Worm (Caenorhabditis elegans) whole organism, L1 larva: Measurements from ENCODE around the gene F31F7.1.

Experiments
- C16A3.4 ChIP-seq: fragments of 150-350 bp; optimal IDR thresholded peaks from 2 replicates; lab custom pipeline; 2014; ENCODE audit warnings: missing biosample characterization, missing genetic modification characterization
- F16B12.6 ChIP-seq: fragments of 150-350 bp; optimal IDR thresholded peaks from 2 replicates; lab custom pipeline; 2014; ENCODE audit warnings: missing biosample characterization, missing genetic modification characterization
- aha-1 ChIP-seq: fragments of 150-350 bp; optimal IDR thresholded peaks from 2 replicates; lab custom pipeline; 2014; ENCODE audit warnings: missing biosample characterization, missing genetic modification characterization
- aly-2 ChIP-seq: fragments of 150-350 bp; optimal IDR thresholded peaks from 2 replicates; lab custom pipeline; 2014; ENCODE audit warnings: missing biosample characterization, missing genetic modification characterization
- blmp-1 ChIP-seq: fragments of 150-350 bp; optimal IDR thresholded peaks from 2 replicates; lab custom pipeline; 2014; ENCODE audit warnings: missing biosample characterization, missing genetic modification characterization
- ceh-88 ChIP-seq: fragments of 200-800 bp; sonication (Bioruptor generic); IDR thresholded peaks from 2 replicates; pipeline ENCODE4 v1.3.6; 2022; ENCODE audit warnings: missing genetic modification characterization, missing compliant biosample characterization
- ceh-90 ChIP-seq: sonication (generic microtip); optimal IDR thresholded peaks from 2 replicates; lab custom pipeline; 2016; ENCODE audit warnings: missing genetic modification characterization, missing compliant biosample characterization
- ces-1 ChIP-seq: fragments of 150-350 bp; optimal IDR thresholded peaks from 2 replicates; lab custom pipeline; 2014; ENCODE audit warnings: missing biosample characterization, missing genetic modification reagents, missing genetic modification characterization
- dpl-1 ChIP-seq, 3 experiments: fragments of 150-350 bp in 2 of 3; sonication (generic microtip) in 1 of 3; optimal IDR thresholded peaks; 2 replicates each; lab custom pipeline; 2014 to 2017; ENCODE audit warnings: missing biosample characterization in 3 of 3, missing genetic modification characterization in 3 of 3, missing genetic modification reagents in 3 of 3
- dsc-1 ChIP-seq: sonication (generic microtip); optimal IDR thresholded peaks from 2 replicates; lab custom pipeline; 2016; ENCODE audit warnings: mild to moderate bottlenecking, missing genetic modification characterization, missing compliant biosample characterization
- efl-1 ChIP-seq, 4 experiments: fragments of 150-350 bp; optimal IDR thresholded peaks in 3 of 4; peaks in 1 of 4; 1 replicate in 1 of 4; 2 replicates in 3 of 4; lab custom pipeline; 2014; ENCODE audit warnings: missing biosample characterization in 2 of 4, missing genetic modification characterization in 2 of 4, missing genetic modification reagents in 2 of 4
- egl-13 ChIP-seq: sonication (generic microtip); optimal IDR thresholded peaks from 2 replicates; lab custom pipeline; 2016; ENCODE audit warnings: missing genotype, missing genetic modification reagents, missing genetic modification characterization, missing compliant biosample characterization
- elt-2 ChIP-seq: sonication (generic microtip); optimal IDR thresholded peaks from 2 replicates; lab custom pipeline; 2016; ENCODE audit warnings: missing genetic modification characterization, mild to moderate bottlenecking, inconsistent platforms, missing compliant biosample characterization, missing genetic modification reagents
- elt-3 ChIP-seq, 6 experiments: fragments of 150-350 bp in 1 of 6; sonication (generic microtip); optimal IDR thresholded peaks; 2 replicates each; lab custom pipeline; 2017 to 2018; ENCODE audit warnings: missing biosample characterization in 6 of 6, missing genetic modification characterization in 6 of 6, inconsistent platforms in 1 of 6
- fkh-10 ChIP-seq: sonication (generic microtip); optimal IDR thresholded peaks from 2 replicates; lab custom pipeline; 2017; ENCODE audit warnings: missing biosample characterization, missing genetic modification reagents, missing genetic modification characterization
- fos-1 ChIP-seq: fragments of 150-350 bp; optimal IDR thresholded peaks from 2 replicates; lab custom pipeline; 2014; ENCODE audit warnings: missing biosample characterization, missing genetic modification characterization
- grh-1 ChIP-seq: fragments of 200-800 bp; sonication (Bioruptor generic); IDR thresholded peaks from 2 replicates; pipeline ENCODE4 v1.3.6; 2022; ENCODE audit warnings: missing genetic modification reagents, missing genetic modification characterization, missing compliant biosample characterization
- hlh-4 ChIP-seq: sonication (generic microtip); optimal IDR thresholded peaks from 2 replicates; lab custom pipeline; 2016; ENCODE audit warnings: mild to moderate bottlenecking, missing genetic modification characterization, missing compliant biosample characterization
- hpl-2 ChIP-seq: fragments of 150-350 bp; optimal IDR thresholded peaks from 2 replicates; lab custom pipeline; 2014; ENCODE audit warnings: missing biosample characterization, missing genetic modification reagents, missing genetic modification characterization
- jun-1 ChIP-seq: fragments of 150-350 bp; optimal IDR thresholded peaks from 2 replicates; lab custom pipeline; 2014; ENCODE audit warnings: missing biosample characterization, missing genetic modification reagents, missing genetic modification characterization
- lin-15B ChIP-seq: fragments of 150-350 bp; sonication (generic microtip); optimal IDR thresholded peaks from 3 replicates; lab custom pipeline; 2014; ENCODE audit warnings: missing biosample characterization, missing genetic modification characterization
- lin-35 ChIP-seq, 2 experiments: fragments of 150-350 bp; optimal IDR thresholded peaks; 2 replicates each; lab custom pipeline; 2014; ENCODE audit warnings: missing biosample characterization in 2 of 2, missing genetic modification characterization in 2 of 2, missing genetic modification reagents in 2 of 2
- lin-39 ChIP-seq: fragments of 150-350 bp; optimal IDR thresholded peaks from 2 replicates; lab custom pipeline; 2014; ENCODE audit warnings: missing biosample characterization, missing genetic modification reagents, missing genetic modification characterization
- lir-3 ChIP-seq: sonication (generic microtip); optimal IDR thresholded peaks from 2 replicates; lab custom pipeline; 2016; ENCODE audit warnings: mild to moderate bottlenecking, missing genetic modification characterization, moderate library complexity, missing compliant biosample characterization; ENCODE audit not compliant: poor library complexity
- lsy-2 ChIP-seq, 2 experiments: fragments of 150-350 bp; optimal IDR thresholded peaks; 2 replicates each; lab custom pipeline; 2014; ENCODE audit warnings: missing biosample characterization in 2 of 2, missing genetic modification characterization in 2 of 2
- mab-9 ChIP-seq: fragments of 200-800 bp; sonication (Bioruptor generic); IDR thresholded peaks from 2 replicates; pipeline ENCODE4 v1.3.6; 2022; ENCODE audit warnings: missing genetic modification reagents, missing genetic modification characterization, missing compliant biosample characterization
- mdl-1 ChIP-seq, 2 experiments: fragments of 150-350 bp; optimal IDR thresholded peaks; 2 replicates each; lab custom pipeline; 2014 to 2017; ENCODE audit warnings: missing biosample characterization in 2 of 2, missing genetic modification characterization in 2 of 2, inconsistent platforms in 1 of 2
- mep-1 ChIP-seq: fragments of 150-350 bp; optimal IDR thresholded peaks from 2 replicates; lab custom pipeline; 2014; ENCODE audit warnings: missing biosample characterization, missing genetic modification characterization
- nhr-12 ChIP-seq: sonication (generic microtip); optimal IDR thresholded peaks from 2 replicates; lab custom pipeline; 2017; ENCODE audit warnings: missing biosample characterization, missing genetic modification characterization
- nhr-19 ChIP-seq: fragments of 200-800 bp; sonication (Bioruptor generic); conservative IDR thresholded peaks from 2 replicates; pipeline ENCODE4 v1.3.6; 2022; ENCODE audit warnings: missing genetic modification characterization, missing compliant biosample characterization
- nhr-20 ChIP-seq: sonication (generic microtip); optimal IDR thresholded peaks from 2 replicates; lab custom pipeline; 2016; ENCODE audit warnings: mild to moderate bottlenecking, missing genetic modification characterization, missing compliant biosample characterization
- nhr-28 ChIP-seq: fragments of 150-350 bp; optimal IDR thresholded peaks from 2 replicates; lab custom pipeline; 2014; ENCODE audit warnings: missing biosample characterization, missing genetic modification characterization
- nhr-71 ChIP-seq: sonication (generic microtip); optimal IDR thresholded peaks from 2 replicates; lab custom pipeline; 2016; ENCODE audit warnings: mild to moderate bottlenecking, missing genetic modification characterization, moderate library complexity, missing compliant biosample characterization
- nhr-76 ChIP-seq: sonication (generic microtip); optimal IDR thresholded peaks from 2 replicates; lab custom pipeline; 2017; ENCODE audit warnings: missing biosample characterization, missing genetic modification characterization
- nhr-84 ChIP-seq: sonication (generic microtip); optimal IDR thresholded peaks from 2 replicates; lab custom pipeline; 2017; ENCODE audit warnings: missing biosample characterization, missing genetic modification characterization
- nhr-85 ChIP-seq: sonication (generic microtip); peaks from one replicate; lab custom pipeline; 2016; ENCODE audit warnings: missing genetic modification characterization, inconsistent platforms, missing compliant biosample characterization
- nhr-90 ChIP-seq: sonication (generic microtip); optimal IDR thresholded peaks from 2 replicates; lab custom pipeline; 2016; ENCODE audit warnings: mild to moderate bottlenecking, missing genetic modification characterization, missing compliant biosample characterization; ENCODE audit not compliant: poor library complexity
- pag-3 ChIP-seq: sonication (generic microtip); optimal IDR thresholded peaks from 2 replicates; lab custom pipeline; 2017; ENCODE audit warnings: missing genetic modification characterization, mild to moderate bottlenecking, missing compliant biosample characterization, antibody characterized with exemption, borderline replicate concordance; ENCODE audit not compliant: insufficient read depth
- pax-3 ChIP-seq: fragments of 200-800 bp; sonication (Bioruptor generic); optimal IDR thresholded peaks from 2 replicates; lab custom pipeline; 2018; ENCODE audit warnings: mild to moderate bottlenecking, missing genetic modification characterization, moderate library complexity, missing compliant biosample characterization
- pqm-1 ChIP-seq: sonication (generic microtip); optimal IDR thresholded peaks from 3 replicates; lab custom pipeline; 2017; ENCODE audit warnings: missing biosample characterization, missing genetic modification characterization
- skn-1 ChIP-seq: fragments of 150-350 bp; optimal IDR thresholded peaks from 2 replicates; lab custom pipeline; 2014; ENCODE audit warnings: missing biosample characterization, missing genetic modification characterization
- snpc-4 ChIP-seq: fragments of 150-350 bp; optimal IDR thresholded peaks from 2 replicates; lab custom pipeline; 2014; ENCODE audit warnings: missing biosample characterization, missing genetic modification characterization
- snu-23 ChIP-seq: sonication (generic microtip); optimal IDR thresholded peaks from 2 replicates; lab custom pipeline; 2016; ENCODE audit warnings: missing genetic modification characterization, missing compliant biosample characterization
- sox-4 ChIP-seq: sonication (generic microtip); optimal IDR thresholded peaks from 2 replicates; lab custom pipeline; 2016; ENCODE audit warnings: missing genetic modification characterization, missing compliant biosample characterization
- sup-37 ChIP-seq: fragments of 200-800 bp; sonication (Bioruptor generic); optimal IDR thresholded peaks from 2 replicates; lab custom pipeline; 2018; ENCODE audit warnings: mild to moderate bottlenecking, missing genetic modification characterization, missing compliant biosample characterization
- tlp-1 ChIP-seq: fragments of 150-350 bp; optimal IDR thresholded peaks from 2 replicates; lab custom pipeline; 2014; ENCODE audit warnings: missing biosample characterization, missing genetic modification characterization
- unc-130 ChIP-seq: fragments of 150-350 bp; optimal IDR thresholded peaks from 2 replicates; lab custom pipeline; 2017; ENCODE audit warnings: missing biosample characterization, missing genetic modification characterization, inconsistent platforms
- unc-30 ChIP-seq: sonication (generic microtip); optimal IDR thresholded peaks from 2 replicates; lab custom pipeline; 2017; ENCODE audit warnings: missing biosample characterization, missing genetic modification characterization
- unc-62 ChIP-seq: fragments of 150-350 bp; optimal IDR thresholded peaks from 2 replicates; lab custom pipeline; 2014; ENCODE audit warnings: missing biosample characterization, missing genetic modification reagents, missing genetic modification characterization
- unc-86 ChIP-seq: sonication (generic microtip); optimal IDR thresholded peaks from 2 replicates; lab custom pipeline; 2016; ENCODE audit warnings: missing genetic modification characterization, missing compliant biosample characterization
- unc-98 ChIP-seq: fragments of 200-800 bp; sonication (Bioruptor generic); IDR thresholded peaks from 2 replicates; pipeline ENCODE4 v1.3.6; 2022; ENCODE audit warnings: missing genetic modification characterization, missing compliant biosample characterization
- vab-15 ChIP-seq: sonication (generic microtip); optimal IDR thresholded peaks from 2 replicates; lab custom pipeline; 2017; ENCODE audit warnings: missing genotype, mild to moderate bottlenecking, missing genetic modification characterization, missing compliant biosample characterization
- zip-4 ChIP-seq: fragments of 200-800 bp; sonication (Bioruptor generic); optimal IDR thresholded peaks from 2 replicates; lab custom pipeline; 2018; ENCODE audit warnings: mild to moderate bottlenecking, missing genetic modification characterization, moderate library complexity, missing compliant biosample characterization
- ztf-4 ChIP-seq: fragments of 150-350 bp; optimal IDR thresholded peaks from 2 replicates; lab custom pipeline; 2014; ENCODE audit warnings: missing biosample characterization, missing genetic modification characterization

F31F7.1 gene

DNA sequence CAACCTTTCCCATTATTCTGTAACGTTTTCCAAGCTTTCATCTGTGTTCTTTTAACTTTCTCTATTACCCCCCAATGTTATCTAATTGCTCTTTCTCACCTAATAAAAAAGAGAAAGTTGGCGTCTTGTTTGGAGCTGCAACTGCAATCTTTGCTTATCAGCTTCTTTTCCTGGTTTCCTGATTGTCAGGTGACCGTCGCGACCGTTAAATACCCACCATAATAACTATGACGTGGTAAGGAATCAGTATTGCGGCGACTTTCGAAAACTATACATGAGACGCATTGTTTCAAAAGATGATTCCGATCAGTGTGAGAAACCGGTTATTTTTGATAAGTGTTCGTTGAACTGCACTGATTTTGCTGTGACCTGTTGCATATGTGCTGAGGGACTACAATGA, 1.0 kb upstream of the F31F7.1 start:
- TF ChIP-seq unc-98 (GFP tag; lab: Robert Waterston, UW): no peak
- TF ChIP-seq aly-2 (tag; lab: Kevin White, UChicago): no peak
- no peak for TF ChIP-seq ceh-90 (tag; lab: Kevin White, UChicago)
- TF ChIP-seq elt-2 (tag; lab: Kevin White, UChicago): peak; percentile 95
- no peak for TF ChIP-seq dsc-1 (tag; lab: Kevin White, UChicago)
- TF ChIP-seq pqm-1 (tag; lab: Kevin White, UChicago): peak; percentile 65
- peak; percentile 71 for TF ChIP-seq blmp-1
- no peak for TF ChIP-seq unc-130 (tag; lab: Kevin White, UChicago)
- no peak for TF ChIP-seq lin-15B (tag; lab: Kevin White, UChicago)
- TF ChIP-seq aha-1 (tag; lab: Kevin White, UChicago): no peak
- TF ChIP-seq nhr-19: peak; percentile 39
- TF ChIP-seq dpl-1 (GFP tag; optimal IDR thresholded peaks at IDR 0.05; lab: Kevin White, UChicago): no peak
- TF ChIP-seq egl-13 (tag; lab: Kevin White, UChicago): no peak
- peak; percentile 68 for TF ChIP-seq nhr-71 (tag; lab: Kevin White, UChicago)
- TF ChIP-seq mep-1 (tag; lab: Kevin White, UChicago): no peak
- TF ChIP-seq skn-1: no peak
- TF ChIP-seq nhr-76: no peak
- no peak for TF ChIP-seq fos-1 (tag; lab: Kevin White, UChicago)
- TF ChIP-seq unc-86 (tag; lab: Kevin White, UChicago): no peak
- TF ChIP-seq lin-39 (tag; lab: Kevin White, UChicago): no peak
- TF ChIP-seq nhr-84 (tag; lab: Kevin White, UChicago): no peak
- no peak for TF ChIP-seq ces-1 (GFP tag; lab: Kevin White, UChicago)
- TF ChIP-seq hpl-2 (GFP tag; lab: Kevin White, UChicago): no peak
- no peak for TF ChIP-seq ztf-4 (tag; lab: Kevin White, UChicago)
- no peak for TF ChIP-seq unc-30 (tag; lab: Kevin White, UChicago)
- TF ChIP-seq ceh-88 (GFP tag; lab: Robert Waterston, UW): no peak
- TF ChIP-seq nhr-28: no peak
- no peak for TF ChIP-seq fkh-10
- TF ChIP-seq mdl-1 (tag; optimal IDR thresholded peaks at IDR 0.05; lab: Kevin White, UChicago): peak in 1 of 2 experiments; percentile 13
- no peak for TF ChIP-seq tlp-1 (tag; lab: Kevin White, UChicago)
- no peak for TF ChIP-seq unc-62
- no peak for TF ChIP-seq pag-3
- TF ChIP-seq nhr-90 (tag; lab: Kevin White, UChicago): peak; percentile 25
- no peak for TF ChIP-seq sup-37 (GFP tag; lab: Kevin White, UChicago)
- TF ChIP-seq nhr-12 (tag; lab: Kevin White, UChicago): no peak
- no peak for TF ChIP-seq mab-9 (GFP tag; lab: Robert Waterston, UW)
- TF ChIP-seq efl-1 (optimal IDR thresholded peaks at IDR 0.05; lab: Kevin White, UChicago): no peak
- TF ChIP-seq efl-1 (GFP tag; optimal IDR thresholded peaks at IDR 0.05 in 1 of 2; lab: Kevin White, UChicago): peak in 1 of 2 experiments; percentile 59
- peak; percentile 63 for TF ChIP-seq grh-1 (GFP tag; lab: Robert Waterston, UW)
- peak in 1 of 6 experiments; percentile 69 for TF ChIP-seq elt-3 (tag; optimal IDR thresholded peaks at IDR 0.05; lab: Kevin White, UChicago)
- no peak for TF ChIP-seq F16B12.6 (tag; lab: Kevin White, UChicago)
- TF ChIP-seq lin-35 (GFP tag; optimal IDR thresholded peaks at IDR 0.05; lab: Kevin White, UChicago): peak in 1 of 2 experiments; percentile 61
- peak; percentile 72 for TF ChIP-seq nhr-85 (tag; lab: Kevin White, UChicago)
- TF ChIP-seq lir-3 (tag; lab: Kevin White, UChicago): no peak
- TF ChIP-seq snpc-4 (tag; lab: Kevin White, UChicago): no peak
- no peak for TF ChIP-seq sox-4 (tag; lab: Kevin White, UChicago)
- no peak for TF ChIP-seq hlh-4 (tag; lab: Kevin White, UChicago)
- peak; percentile 39 for TF ChIP-seq jun-1 (tag; lab: Kevin White, UChicago)
- no peak for TF ChIP-seq snu-23
- no peak for TF ChIP-seq zip-4 (GFP tag; lab: Kevin White, UChicago)
- TF ChIP-seq lsy-2 (tag; optimal IDR thresholded peaks at IDR 0.05; lab: Kevin White, UChicago): peak in 1 of 2 experiments; percentile 18
- no peak for TF ChIP-seq C16A3.4 (tag; lab: Kevin White, UChicago)
- no peak for TF ChIP-seq vab-15 (tag; lab: Kevin White, UChicago)
- peak; percentile 65 for TF ChIP-seq nhr-20 (tag; lab: Kevin White, UChicago)
- no peak for TF ChIP-seq pax-3 (tag; lab: Kevin White, UChicago)
